Fruit fly (Drosophila melanogaster): ENCODE results near the gene CG7394.

CG7394 gene

DNA sequence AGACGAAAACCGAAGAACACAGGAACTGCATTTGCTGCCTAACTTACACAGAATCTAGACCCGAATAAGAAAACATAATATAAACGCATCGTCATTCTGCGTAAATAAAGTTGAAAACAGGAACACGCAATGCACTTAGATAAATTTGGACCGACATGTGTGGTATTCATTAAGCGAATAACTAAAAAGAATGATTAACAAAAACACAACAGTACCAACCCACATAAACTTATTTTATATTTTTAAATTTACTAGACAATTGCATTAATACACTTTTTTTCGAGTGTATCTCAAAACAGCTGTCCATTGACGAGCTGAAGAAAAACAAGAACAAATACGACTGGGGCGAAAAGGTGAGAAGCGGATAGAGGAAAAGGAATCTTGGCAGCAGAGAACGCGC lies 7.5 kb upstream of the CG7394 start (continued):
- TF ChIP-seq CG10462 (GFP tag; optimal IDR thresholded peaks at IDR 0.05): peak; percentile 76
- TF ChIP-seq twi (tag; optimal IDR thresholded peaks at IDR 0.05): peak; percentile 80
- peak; percentile 86 for TF ChIP-seq Hsf (GFP tag; optimal IDR thresholded peaks at IDR 0.05)
- peak; percentile 87 for TF ChIP-seq CG8290 (GFP tag; optimal IDR thresholded peaks at IDR 0.05)
- peak; percentile 48 to 67 for TF ChIP-seq CG8290 (tag; optimal IDR thresholded peaks at IDR 0.05)
- no peak for TF ChIP-seq nerfin-2 (GFP tag; IDR thresholded peaks at IDR 0.05; ENCODE audit: partially characterized antibody)
- peak; percentile 64 for TF ChIP-seq CG10565 (GFP tag; optimal IDR thresholded peaks at IDR 0.05)
- peak; percentile 56 for TF ChIP-seq CG5180 (GFP tag; optimal IDR thresholded peaks at IDR 0.05)
- peak; percentile 91 for TF ChIP-seq Med (GFP tag)
- TF ChIP-seq Scr (GFP tag; IDR thresholded peaks at IDR 0.05; ENCODE audit: partially characterized antibody): no peak
- peak; percentile 45 for TF ChIP-seq CG11398 (GFP tag; optimal IDR thresholded peaks at IDR 0.05)
- TF ChIP-seq CG10274 (GFP tag; optimal IDR thresholded peaks at IDR 0.05): peak; percentile 31
- TF ChIP-seq CG7786 (GFP tag; optimal IDR thresholded peaks at IDR 0.05): peak; percentile 52
- TF ChIP-seq CG2889 (GFP tag; IDR thresholded peaks at IDR 0.05): 0 out of 3 replicates have a peak, but pooled peaks have one; percentile 21
- TF ChIP-seq exex (tag; optimal IDR thresholded peaks at IDR 0.05): no peak
- no peak for TF ChIP-seq Hr39 (optimal IDR thresholded peaks at IDR 0.05)
- no peak for TF ChIP-seq Dll (GFP tag; IDR thresholded peaks at IDR 0.05; ENCODE audit: partially characterized antibody)
- peak in 1 of 2 experiments; percentile 60 for TF ChIP-seq Hr78 (GFP tag; optimal IDR thresholded peaks at IDR 0.05)
- peak; percentile 66 for TF ChIP-seq ind (GFP tag; optimal IDR thresholded peaks at IDR 0.05)
- TF ChIP-seq CG6683 (GFP tag; optimal IDR thresholded peaks at IDR 0.05): peak; percentile 32
- peak; percentile 48 for TF ChIP-seq CG13624 (GFP tag; optimal IDR thresholded peaks at IDR 0.05)
- peak; percentile 36 for TF ChIP-seq Dek (tag; optimal IDR thresholded peaks at IDR 0.05)
- peak; percentile 59 for TF ChIP-seq CHES-1-like (GFP tag; optimal IDR thresholded peaks at IDR 0.05)
- peak; percentile 65 for TF ChIP-seq ttk (GFP tag; IDR thresholded peaks at IDR 0.05)
- TF ChIP-seq Camta (GFP tag; optimal IDR thresholded peaks at IDR 0.05): peak; percentile 82
- no peak for TF ChIP-seq CG16813 (GFP tag; IDR thresholded peaks at IDR 0.05; ENCODE audit: partially characterized antibody)
- TF ChIP-seq Dip2 (GFP tag; IDR thresholded peaks at IDR 0.05): no peak
- peak; percentile 48 for TF ChIP-seq kay (GFP tag; optimal IDR thresholded peaks at IDR 0.05)
- no peak for TF ChIP-seq gsb (GFP tag; IDR thresholded peaks at IDR 0.05)
- TF ChIP-seq TFAM (GFP tag; optimal IDR thresholded peaks at IDR 0.05): peak; percentile 46
- peak; percentile 79 for TF ChIP-seq nerfin-1 (tag; optimal IDR thresholded peaks at IDR 0.05)
- peak; percentile 51 for TF ChIP-seq tup (GFP tag; optimal IDR thresholded peaks at IDR 0.05)
- peak; percentile 75 for TF ChIP-seq CG12155 (GFP tag; optimal IDR thresholded peaks at IDR 0.05)
- TF ChIP-seq CG13894 (tag; optimal IDR thresholded peaks at IDR 0.05): no peak
- peak; percentile 78 for TF ChIP-seq CG2875 (GFP tag; optimal IDR thresholded peaks at IDR 0.05)
- TF ChIP-seq NC2β (GFP tag; optimal IDR thresholded peaks at IDR 0.05): peak; percentile 88
- peak; percentile 75 for TF ChIP-seq Lhr (GFP tag; optimal IDR thresholded peaks at IDR 0.05)
- no peak for TF ChIP-seq Dip3 (GFP tag; optimal IDR thresholded peaks at IDR 0.05)
- peak; percentile 61; the same call in 1 of the 2 replicates for TF ChIP-seq CG32767 (GFP tag; IDR thresholded peaks at IDR 0.05)
- peak; percentile 51 for TF ChIP-seq Meics (GFP tag; optimal IDR thresholded peaks at IDR 0.05)
- TF ChIP-seq Bteb2 (GFP tag; optimal IDR thresholded peaks at IDR 0.05): peak; percentile 51
- TF ChIP-seq Atf3 (GFP tag; optimal IDR thresholded peaks at IDR 0.05): peak; percentile 76
- TF ChIP-seq Nf-YC (tag; optimal IDR thresholded peaks at IDR 0.05): peak; percentile 18
- peak; percentile 64 for TF ChIP-seq Fer3 (tag; optimal IDR thresholded peaks at IDR 0.05)
- peak; percentile 47; the same call in 1 of the 2 replicates for TF ChIP-seq CG9215 (GFP tag; IDR thresholded peaks at IDR 0.05)
- 0 out of 3 replicates have a peak, but pooled peaks have one; percentile 23 for TF ChIP-seq so (GFP tag; IDR thresholded peaks at IDR 0.05)
- peak; percentile 66 for TF ChIP-seq slbo (GFP tag; IDR thresholded peaks at IDR 0.05)
- no peak for TF ChIP-seq NFAT (GFP tag; IDR thresholded peaks at IDR 0.05)
- TF ChIP-seq row (GFP tag; IDR thresholded peaks at IDR 0.05): peak; percentile 79
- peak; percentile 86 for TF ChIP-seq CG30403 (GFP tag; optimal IDR thresholded peaks at IDR 0.05)
- TF ChIP-seq grn (GFP tag; optimal IDR thresholded peaks at IDR 0.05): peak; percentile 24

All from whole organism, embryonic.